Worm (Caenorhabditis elegans): Measurements from ENCODE around the gene F59B1.6.

F59B1.6 gene

ce11 chrV:3647862-3648261 lies 16.4 kb upstream of the F59B1.6 start, which contains the start of gene F59B1.10:
Gene F59B1.10 (minus strand): TSS chrV:3647962.
- TF ChIP-seq tlf-1 (GFP tag; optimal IDR thresholded peaks at IDR 0.05) (no peak), hlh-26 (GFP tag; conservative IDR thresholded peaks at IDR 0.05) (no peak), F23B12.7 (tag; optimal IDR thresholded peaks at IDR 0.05; ENCODE audit: insufficient read depth) (no peak), nhr-80 (tag; optimal IDR thresholded peaks at IDR 0.05) (no peak), snpc-4 (GFP tag; optimal IDR thresholded peaks at IDR 0.05) (no peak), snpc-4 (tag; optimal IDR thresholded peaks at IDR 0.05) (no peak), ztf-3 (GFP tag; optimal IDR thresholded peaks at IDR 0.05) (no peak), hmg-20 (GFP tag; IDR thresholded peaks at IDR 0.05) (no peak), aptf-3 (GFP tag; IDR thresholded peaks at IDR 0.05) (no peak), mxl-1 (tag; optimal IDR thresholded peaks at IDR 0.05) (no peak), sptf-2 (GFP tag; optimal IDR thresholded peaks at IDR 0.05) (no peak), B0261.1 (tag; optimal IDR thresholded peaks at IDR 0.05) (no peak), dpff-1 (tag; optimal IDR thresholded peaks at IDR 0.05) (no peak), unc-62 (GFP tag; optimal IDR thresholded peaks at IDR 0.05) (no peak), let-526 (GFP tag; IDR thresholded peaks at IDR 0.05) (no peak)

- no peak for TF ChIP-seq dpl-1 (GFP tag; optimal IDR thresholded peaks at IDR 0.05)
- no peak for TF ChIP-seq Y56A3A.18 (GFP tag; IDR thresholded peaks at IDR 0.05)
- TF ChIP-seq F10E7.11 (tag; optimal IDR thresholded peaks at IDR 0.05), result no peak
- TF ChIP-seq madf-10 (tag; optimal IDR thresholded peaks at IDR 0.05), result peak; percentile 60
- peak; percentile 47; the same call in 1 of the 2 replicates for TF ChIP-seq cebp-1 (GFP tag; IDR thresholded peaks at IDR 0.05)
- TF ChIP-seq cebp-1 (tag; optimal IDR thresholded peaks at IDR 0.05), result peak; percentile 74
- peak in 1 of 2 experiments; percentile 23 for TF ChIP-seq let-607 (tag; optimal IDR thresholded peaks at IDR 0.05)
- TF ChIP-seq K12H6.12 (tag; optimal IDR thresholded peaks at IDR 0.05), result no peak
- no peak for TF ChIP-seq F33H1.4 (GFP tag; IDR thresholded peaks at IDR 0.05)
- TF ChIP-seq F57A8.1 (GFP tag; optimal IDR thresholded peaks at IDR 0.05), result no peak
- no peak for TF ChIP-seq somi-1 (GFP tag; optimal IDR thresholded peaks at IDR 0.05)
- TF ChIP-seq dox-1 (GFP tag; IDR thresholded peaks at IDR 0.05), result peak; percentile 49; the same call in 1 of the 2 replicates
- TF ChIP-seq atf-7 (tag; optimal IDR thresholded peaks at IDR 0.05), result peak; percentile 99
- TF ChIP-seq Y95B8A.8 (GFP tag; IDR thresholded peaks at IDR 0.05), result no peak
- peak; percentile 56 for TF ChIP-seq tbp1 (GFP tag; optimal IDR thresholded peaks at IDR 0.05)
- no peak for TF ChIP-seq attf-6 (GFP tag; IDR thresholded peaks at IDR 0.05)
- no peak for TF ChIP-seq madf-8 (GFP tag; conservative IDR thresholded peaks at IDR 0.05)
- TF ChIP-seq fkh-3 (tag; optimal IDR thresholded peaks at IDR 0.05), result no peak
- TF ChIP-seq ztf-18 (tag; optimal IDR thresholded peaks at IDR 0.05), result no peak
- peak; percentile 1 for TF ChIP-seq gei-17 (GFP tag; optimal IDR thresholded peaks at IDR 0.05)
- TF ChIP-seq B0019.2 (GFP tag; conservative IDR thresholded peaks at IDR 0.05), result no peak
- no peak for TF ChIP-seq unc-130 (GFP tag; optimal IDR thresholded peaks at IDR 0.05)
- peak; percentile 23 for TF ChIP-seq nhr-90 (tag; optimal IDR thresholded peaks at IDR 0.05)
- TF ChIP-seq B0336.3 (GFP tag; IDR thresholded peaks at IDR 0.05), result 0 out of 2 replicates have a peak, but pooled peaks have one; percentile 20
- no peak for TF ChIP-seq ama-1 (optimal IDR thresholded peaks at IDR 0.05)
- no peak for TF ChIP-seq ama-1 (GFP tag; optimal IDR thresholded peaks at IDR 0.05)
- no peak for TF ChIP-seq zfh-2 (GFP tag; conservative IDR thresholded peaks at IDR 0.05)
- TF ChIP-seq lin-26 (GFP tag; IDR thresholded peaks at IDR 0.05), result no peak
- TF ChIP-seq nfya-2 (GFP tag; IDR thresholded peaks at IDR 0.05), result no peak
- TF ChIP-seq nfyb-1 (GFP tag; IDR thresholded peaks at IDR 0.05), result 0 out of 2 replicates have a peak, but pooled peaks have one; percentile 14
- TF ChIP-seq T26A5.8 (tag; optimal IDR thresholded peaks at IDR 0.05), result no peak
- no peak for TF ChIP-seq D2030.7 (GFP tag; IDR thresholded peaks at IDR 0.05)
- TF ChIP-seq nhr-80 (tag; optimal IDR thresholded peaks at IDR 0.05), result peak; percentile 83
- no peak for TF ChIP-seq K11D2.4 (GFP tag; IDR thresholded peaks at IDR 0.05)
- no peak for TF ChIP-seq ets-4 (GFP tag; optimal IDR thresholded peaks at IDR 0.05)
- peak; percentile 14 for TF ChIP-seq lin-54 (GFP tag; optimal IDR thresholded peaks at IDR 0.05)
Observed at ce11 chrV:3644193-3644693, 12.8 kb upstream of the F59B1.6 start, which contains the start of gene F59B1.8. Gene F59B1.8 (minus strand): TSS chrV:3644243.
